Worm (Caenorhabditis elegans) whole organism, L2 larva: ENCODE data around the gene flp-34.

Experiments used
- ama-1 ChIP-seq: fragments of 150-350 bp; optimal IDR thresholded peaks from 2 replicates; lab custom pipeline; 2018; ENCODE audit warnings: inconsistent platforms
- ceh-16 ChIP-seq: fragments of 150-350 bp; optimal IDR thresholded peaks from 2 replicates; lab custom pipeline; 2014; ENCODE audit warnings: missing biosample characterization, missing genetic modification characterization
- elt-3 ChIP-seq: sonication (generic microtip); optimal IDR thresholded peaks from 2 replicates; lab custom pipeline; 2017; ENCODE audit warnings: missing biosample characterization, missing genetic modification characterization
- fos-1 ChIP-seq: fragments of 150-350 bp; optimal IDR thresholded peaks from 2 replicates; lab custom pipeline; 2014; ENCODE audit warnings: missing biosample characterization, missing genetic modification characterization
- gmeb-1 ChIP-seq: fragments of 150-350 bp; optimal IDR thresholded peaks from 2 replicates; lab custom pipeline; 2014; ENCODE audit warnings: missing biosample characterization, missing genetic modification characterization
- lin-13 ChIP-seq: fragments of 150-350 bp; optimal IDR thresholded peaks from 2 replicates; lab custom pipeline; 2014; ENCODE audit warnings: missing biosample characterization, missing genetic modification reagents, missing genetic modification characterization
- nhr-10 ChIP-seq: sonication (generic microtip); optimal IDR thresholded peaks from 2 replicates; lab custom pipeline; 2017; ENCODE audit warnings: missing biosample characterization, missing genetic modification characterization
- nhr-11 ChIP-seq: fragments of 150-350 bp; optimal IDR thresholded peaks from 2 replicates; lab custom pipeline; 2014; ENCODE audit warnings: missing biosample characterization, missing genetic modification characterization
- nhr-77 ChIP-seq: fragments of 150-350 bp; optimal IDR thresholded peaks from 2 replicates; lab custom pipeline; 2014; ENCODE audit warnings: missing biosample characterization, missing genetic modification characterization
- zag-1 ChIP-seq: fragments of 150-350 bp; optimal IDR thresholded peaks from 2 replicates; lab custom pipeline; 2014; ENCODE audit warnings: missing biosample characterization, missing genetic modification characterization

DNA sequence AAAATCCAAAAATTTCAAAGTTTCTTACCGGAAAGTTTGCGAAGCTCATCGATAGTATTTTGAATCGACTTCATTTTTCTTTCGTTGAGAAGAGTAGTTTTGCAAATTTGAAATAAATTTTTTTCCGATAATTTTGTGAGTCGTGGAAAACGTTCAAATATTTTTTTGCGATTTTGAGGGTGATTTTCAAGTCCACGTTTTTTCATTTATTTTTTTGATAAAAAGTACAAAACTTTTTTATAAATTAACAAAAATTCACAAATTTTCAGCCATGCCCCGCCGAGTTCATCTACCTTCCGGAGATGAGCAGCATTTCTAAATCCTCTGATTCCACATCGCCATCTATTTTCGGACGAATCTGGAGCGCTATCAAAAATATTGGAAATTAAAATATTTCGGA is 34.3 kb upstream of the flp-34 start, which contains the start of gene K10C9.7:
- TF ChIP-seq elt-3 (tag; lab: Kevin White, UChicago) (no peak), nhr-77 (tag; lab: Kevin White, UChicago) (no peak), ama-1 (lab: Kevin White, UChicago) (no peak), nhr-11 (tag; lab: Kevin White, UChicago) (no peak), lin-13 (GFP tag; lab: Kevin White, UChicago) (no peak), zag-1 (tag; lab: Kevin White, UChicago) (no peak), fos-1 (tag; lab: Kevin White, UChicago) (no peak), gmeb-1 (tag; lab: Kevin White, UChicago) (no peak), ceh-16 (tag; lab: Kevin White, UChicago) (no peak), nhr-10 (tag; lab: Kevin White, UChicago) (no peak)
